Fruit fly (Drosophila melanogaster): Measurements from ENCODE around the gene CG31121.

Gene CG31121

DNA sequence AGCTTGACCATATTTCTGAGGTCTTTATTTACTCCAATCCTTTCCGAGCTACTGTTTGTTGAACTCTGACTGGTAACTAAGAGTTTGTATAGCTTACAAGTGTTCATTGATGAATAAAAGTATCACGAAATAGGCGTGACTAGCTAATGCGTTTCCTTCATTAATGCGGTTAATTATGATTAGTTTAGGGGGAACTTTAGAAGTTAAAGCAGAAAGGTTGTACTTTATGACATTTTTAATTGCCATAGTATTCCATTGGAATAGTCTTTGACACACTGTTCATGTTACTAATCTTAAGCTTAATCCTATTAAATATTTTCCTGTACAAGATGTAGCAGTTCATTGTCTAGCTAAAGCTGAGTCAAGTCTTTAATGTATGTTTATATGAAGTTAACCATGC lies 34.7 kb downstream of the CG31121 start, which contains the start of gene ppk22:
Gene ppk22 (minus strand): TSS at position 101 of the 400 bp plus-strand sequence.
- TF ChIP-seq pad (GFP tag; optimal IDR thresholded peaks at IDR 0.05) (no peak), Clk (GFP tag; optimal IDR thresholded peaks at IDR 0.05) (no peak)

DNA sequence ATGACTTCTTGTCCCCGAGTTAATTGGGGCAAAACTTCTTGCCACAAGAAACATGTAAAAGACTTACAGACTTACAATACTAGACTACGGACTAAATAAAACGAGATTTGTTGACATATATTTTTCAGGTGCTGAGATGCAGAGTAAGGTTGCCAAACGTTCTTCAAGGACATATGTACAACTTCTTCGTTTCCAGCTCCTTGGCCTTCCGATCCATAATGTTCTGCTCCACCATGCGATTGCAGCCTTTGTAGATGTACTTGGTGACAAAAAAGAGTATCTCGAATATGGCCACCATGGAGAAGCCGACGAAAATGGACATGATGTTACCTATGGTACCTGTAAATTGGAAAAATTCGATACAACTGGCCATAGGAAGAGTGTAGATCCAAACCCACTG lies 36.9 kb downstream of the CG31121 start, which contains the start of gene CAH4:
Gene CAH4 (minus strand): TSS at position 101 of the 400 bp plus-strand sequence.
- TF ChIP-seq CG33017 (tag; optimal IDR thresholded peaks at IDR 0.05) = no peak
- TF ChIP-seq kay (GFP tag; ENCODE audit: borderline replicate concordance) = no peak
- TF ChIP-seq CG11617 (GFP tag; optimal IDR thresholded peaks at IDR 0.05) = no peak
- no peak for TF ChIP-seq ovo (GFP tag; optimal IDR thresholded peaks at IDR 0.05)
- TF ChIP-seq bab1 (GFP tag; optimal IDR thresholded peaks at IDR 0.05) = no peak
- no peak for TF ChIP-seq CG1620 (GFP tag; optimal IDR thresholded peaks at IDR 0.05)
- no peak for TF ChIP-seq tj (GFP tag; optimal IDR thresholded peaks at IDR 0.05)
- no peak for TF ChIP-seq CG12768 (GFP tag; optimal IDR thresholded peaks at IDR 0.05)
- no peak for TF ChIP-seq Clk (GFP tag; optimal IDR thresholded peaks at IDR 0.05)
- no peak for TF ChIP-seq Crg-1 (GFP tag; optimal IDR thresholded peaks at IDR 0.05)
- no peak for TF ChIP-seq CG5204 (GFP tag; optimal IDR thresholded peaks at IDR 0.05)
- no peak for TF ChIP-seq cic (GFP tag; optimal IDR thresholded peaks at IDR 0.05)
- TF ChIP-seq pad (GFP tag; optimal IDR thresholded peaks at IDR 0.05) = no peak
- no peak for TF ChIP-seq cnc (optimal IDR thresholded peaks at IDR 0.05)
- TF ChIP-seq CG14711 (tag; optimal IDR thresholded peaks at IDR 0.05) = no peak

DNA sequence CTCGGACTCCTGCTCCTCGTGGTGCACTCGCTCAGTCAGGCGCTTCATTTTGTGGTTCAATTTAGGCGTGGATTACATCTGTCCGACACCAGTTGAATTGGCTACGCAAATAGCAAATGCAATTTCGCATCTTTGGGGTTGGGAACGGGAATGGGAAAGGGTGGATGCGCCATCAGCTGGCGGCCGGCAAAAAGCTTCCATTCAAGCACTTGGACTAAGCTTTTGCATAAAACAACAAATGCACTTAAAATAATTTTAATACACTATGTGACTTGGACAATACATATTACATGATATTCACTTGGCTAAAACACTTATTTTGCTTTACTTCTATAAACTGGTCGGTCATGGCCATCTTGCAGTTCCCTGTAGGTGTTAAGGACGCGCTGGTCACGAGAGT lies 38.3 kb downstream of the CG31121 start, which contains the start of gene HDAC11:
Gene HDAC11 (minus strand): TSS at position 101 of the 400 bp plus-strand sequence.
- TF ChIP-seq CG14711 (tag; optimal IDR thresholded peaks at IDR 0.05) = no peak
- no peak for TF ChIP-seq CG33017 (tag; optimal IDR thresholded peaks at IDR 0.05)
- TF ChIP-seq tj (GFP tag; optimal IDR thresholded peaks at IDR 0.05) = no peak
- no peak for TF ChIP-seq Crg-1 (GFP tag; optimal IDR thresholded peaks at IDR 0.05)
- no peak for TF ChIP-seq Clk (GFP tag; optimal IDR thresholded peaks at IDR 0.05)
- TF ChIP-seq bab1 (GFP tag; optimal IDR thresholded peaks at IDR 0.05) = no peak
- TF ChIP-seq CG1620 (GFP tag; optimal IDR thresholded peaks at IDR 0.05) = no peak
- TF ChIP-seq Mnt (GFP tag; optimal IDR thresholded peaks at IDR 0.05) = no peak
- TF ChIP-seq toe (GFP tag; optimal IDR thresholded peaks at IDR 0.05) = no peak

DNA sequence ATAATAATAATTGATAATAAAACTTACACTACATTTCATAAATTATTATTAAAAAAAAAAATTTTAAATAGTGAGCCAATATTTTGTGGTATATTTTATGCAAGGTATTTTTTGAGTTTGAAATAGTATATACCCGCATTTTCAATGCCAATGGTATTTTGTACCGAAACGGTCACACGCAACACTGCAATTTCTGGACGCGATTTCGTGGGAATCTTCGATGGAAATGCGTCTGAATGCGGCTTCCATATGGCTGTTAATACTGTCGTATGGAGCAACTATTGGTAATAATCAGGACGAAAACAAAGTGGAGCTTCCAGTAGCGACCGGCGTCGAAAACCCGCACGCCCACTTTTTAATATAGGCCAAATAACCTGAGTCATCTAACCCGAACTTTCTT lies 43.0 kb downstream of the CG31121 start, which contains the start of gene Nct:
Gene Nct (plus strand): TSS at position 173 of the 400 bp plus-strand sequence.
- TF ChIP-seq CG7045 (GFP tag; optimal IDR thresholded peaks at IDR 0.05) (no peak), cnc (optimal IDR thresholded peaks at IDR 0.05) (peak in 1 of 2 experiments; percentile 28)

DNA sequence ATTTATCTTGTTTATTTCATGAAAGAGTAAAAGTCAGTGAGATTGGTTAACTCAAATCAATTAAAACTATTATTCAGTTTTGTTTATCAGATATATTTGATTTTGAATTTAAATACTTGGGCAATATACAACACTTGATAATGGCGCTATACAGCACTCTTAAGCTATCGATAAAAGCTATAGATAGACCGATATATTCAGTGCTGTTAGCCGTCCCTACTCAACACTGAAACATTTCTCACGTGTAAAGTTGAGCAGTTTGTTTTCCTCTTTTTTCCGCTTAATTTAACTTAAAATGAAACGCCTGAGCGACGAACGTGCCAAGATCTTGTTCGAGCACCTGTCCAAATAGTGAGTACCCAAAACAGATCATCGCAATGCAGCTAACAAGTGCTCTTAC lies 44.0 kb downstream of the CG31121 start, which contains the start of gene CG7006:
Gene CG7006 (plus strand): TSS at position 208 of the 400 bp plus-strand sequence.
- TF ChIP-seq CG12768 (GFP tag; optimal IDR thresholded peaks at IDR 0.05) (peak; percentile 79), Clk (GFP tag; optimal IDR thresholded peaks at IDR 0.05) (peak; percentile 67), cic (GFP tag; optimal IDR thresholded peaks at IDR 0.05) (peak; percentile 43), CG33017 (tag; optimal IDR thresholded peaks at IDR 0.05) (peak; percentile 60), kay (GFP tag; ENCODE audit: borderline replicate concordance) (no peak), pad (GFP tag; optimal IDR thresholded peaks at IDR 0.05) (peak; percentile 88), tj (GFP tag; optimal IDR thresholded peaks at IDR 0.05) (no peak), ovo (GFP tag; optimal IDR thresholded peaks at IDR 0.05) (peak; percentile 72), CG11617 (GFP tag; optimal IDR thresholded peaks at IDR 0.05) (peak; percentile 41), toe (GFP tag; optimal IDR thresholded peaks at IDR 0.05) (peak; percentile 80), CG7045 (GFP tag; optimal IDR thresholded peaks at IDR 0.05) (peak; percentile 71), bab1 (GFP tag; optimal IDR thresholded peaks at IDR 0.05) (peak; percentile 75), CG1620 (GFP tag; optimal IDR thresholded peaks at IDR 0.05) (peak; percentile 97), CG5204 (GFP tag; optimal IDR thresholded peaks at IDR 0.05) (peak; percentile 77), Hr96 (GFP tag; optimal IDR thresholded peaks at IDR 0.05) (peak; percentile 76), cnc (optimal IDR thresholded peaks at IDR 0.05) (no peak), Crg-1 (GFP tag; optimal IDR thresholded peaks at IDR 0.05) (peak; percentile 98), CG7101 (tag; optimal IDR thresholded peaks at IDR 0.05) (peak; percentile 91), CG14711 (tag; optimal IDR thresholded peaks at IDR 0.05) (peak; percentile 77), Mnt (GFP tag; optimal IDR thresholded peaks at IDR 0.05) (peak; percentile 97)

DNA sequence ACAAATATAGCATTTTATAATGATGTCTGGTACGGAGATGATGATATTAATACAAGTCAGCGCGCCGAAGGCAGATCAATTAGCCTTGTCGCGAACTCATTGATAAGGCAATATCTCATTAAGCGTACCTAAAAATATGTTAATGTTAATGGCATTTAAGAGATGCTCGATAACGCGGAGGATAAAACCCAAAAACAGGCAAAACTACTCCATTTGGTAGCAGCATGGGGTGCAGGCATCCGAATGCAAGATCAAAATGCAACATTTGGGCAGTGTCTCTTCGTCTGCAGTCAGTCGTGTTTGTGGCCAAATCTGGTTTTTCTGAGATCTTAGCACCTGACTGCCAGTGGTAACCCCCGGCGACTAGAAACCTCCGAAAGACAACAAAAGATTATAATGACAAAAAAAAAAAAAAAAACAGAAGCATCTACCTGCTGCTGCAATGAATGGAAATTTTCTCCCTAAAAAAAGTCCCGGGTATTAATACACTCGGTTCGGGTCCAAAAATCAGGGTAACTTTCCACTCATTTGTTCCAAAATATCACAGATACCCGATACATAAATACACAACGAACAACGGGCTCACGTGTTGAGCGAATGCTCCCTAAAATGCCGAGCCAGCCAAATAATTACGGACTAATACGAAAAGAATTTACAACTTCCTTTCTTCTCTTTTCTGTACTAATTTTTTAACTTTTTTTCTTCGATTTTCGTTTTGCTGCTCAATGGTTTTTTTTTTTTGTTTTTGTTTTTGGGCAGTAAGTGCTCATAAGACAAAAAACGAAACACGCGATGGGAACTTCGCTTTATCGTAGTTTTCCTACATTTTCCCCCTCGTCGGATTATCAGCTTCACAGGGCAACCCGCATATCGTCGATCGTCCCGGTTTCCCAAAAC lies 48.2 kb downstream of the CG31121 start:
- TF ChIP-seq CG14711 (tag; optimal IDR thresholded peaks at IDR 0.05) (no peak), CG11617 (GFP tag; optimal IDR thresholded peaks at IDR 0.05) (no peak), CG7045 (GFP tag; optimal IDR thresholded peaks at IDR 0.05) (no peak), bab1 (GFP tag; optimal IDR thresholded peaks at IDR 0.05) (no peak), tj (GFP tag; optimal IDR thresholded peaks at IDR 0.05) (peak; percentile 84), CG12768 (GFP tag; optimal IDR thresholded peaks at IDR 0.05) (no peak)

DNA sequence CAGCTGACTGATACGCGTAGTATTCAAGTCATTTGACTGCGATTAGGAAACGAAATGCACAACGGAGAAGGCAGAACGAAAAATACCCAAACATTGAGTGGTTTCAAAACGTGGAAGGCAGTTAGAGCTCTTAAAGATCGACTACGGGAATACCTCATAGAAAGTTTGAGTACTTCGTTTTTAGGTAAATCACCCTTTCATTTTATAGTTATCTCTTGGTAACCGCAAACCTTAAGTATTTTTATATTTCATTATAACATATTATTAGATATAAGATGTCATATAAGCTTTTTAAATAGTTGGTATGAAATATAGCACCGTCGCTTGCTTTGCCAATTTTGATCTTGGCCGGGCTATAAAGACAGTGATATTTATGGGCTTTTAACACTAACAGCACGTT lies 49.3 kb downstream of the CG31121 start:
- TF ChIP-seq tj (GFP tag; optimal IDR thresholded peaks at IDR 0.05) (no peak), CG14711 (tag; optimal IDR thresholded peaks at IDR 0.05) (no peak), kay (GFP tag; ENCODE audit: borderline replicate concordance) (no peak), pad (GFP tag; optimal IDR thresholded peaks at IDR 0.05) (no peak), cic (GFP tag; optimal IDR thresholded peaks at IDR 0.05) (no peak), CG1620 (GFP tag; optimal IDR thresholded peaks at IDR 0.05) (no peak), ovo (GFP tag; optimal IDR thresholded peaks at IDR 0.05) (no peak)
